Fruit fly (Drosophila melanogaster) whole organism, wandering third instar larva: ENCODE data around the gene CG33966.

Source experiments
- Abd-B ChIP-seq: fragments of >200 bp; optimal IDR thresholded peaks from 2 replicates; lab custom pipeline; 2017; ENCODE audit warnings: missing biosample characterization, missing genetic modification characterization
- CG32264 ChIP-seq: fragments of 200-800 bp; sonication (Bioruptor generic); optimal IDR thresholded peaks from 2 replicates; lab custom pipeline; 2016; ENCODE audit warnings: missing biosample characterization, missing genetic modification characterization
- CG9705 ChIP-seq: fragments of 200-800 bp; sonication (Bioruptor generic); optimal IDR thresholded peaks from 2 replicates; lab custom pipeline; 2018; ENCODE audit warnings: missing biosample characterization, mild to moderate bottlenecking, missing genetic modification characterization
- CrebA ChIP-seq: fragments of 200-800 bp; sonication (Bioruptor generic); optimal IDR thresholded peaks from 2 replicates; lab custom pipeline; 2016; ENCODE audit warnings: missing biosample characterization, mild to moderate bottlenecking, missing genetic modification characterization, borderline replicate concordance
- Dfd ChIP-seq: fragments of >200 bp; optimal IDR thresholded peaks from 2 replicates; lab custom pipeline; 2017; ENCODE audit warnings: missing biosample characterization, missing genetic modification characterization
- Dif ChIP-seq: fragments of 200-275, 200-300 bp; sonication (Bioruptor generic); optimal IDR thresholded peaks from 2 replicates; lab custom pipeline; 2018; ENCODE audit warnings: missing biosample characterization, missing genetic modification characterization; ENCODE audit not compliant: partially characterized antibody
- GATAd ChIP-seq: sonication (Bioruptor generic); optimal IDR thresholded peaks from 2 replicates; lab custom pipeline; 2016; ENCODE audit warnings: missing biosample characterization, missing genetic modification characterization
- HLH106 ChIP-seq: fragments of 200-800 bp; optimal IDR thresholded peaks from 3 replicates; lab custom pipeline; 2019; ENCODE audit warnings: missing biosample characterization, mild to moderate bottlenecking, missing genetic modification characterization, moderate library complexity
- Hnf4 ChIP-seq: fragments of 200-800 bp; sonication (Bioruptor generic); optimal IDR thresholded peaks from 2 replicates; lab custom pipeline; 2016; ENCODE audit warnings: missing biosample characterization, mild to moderate bottlenecking, missing genetic modification characterization
- Hr78 ChIP-seq: fragments of >200 bp; optimal IDR thresholded peaks from 2 replicates; lab custom pipeline; 2017; ENCODE audit warnings: missing biosample characterization, missing genetic modification characterization
- Hr83 ChIP-seq: fragments of 200-300 bp; sonication (Bioruptor generic); optimal IDR thresholded peaks from 2 replicates; lab custom pipeline; 2016; ENCODE audit warnings: missing biosample characterization, mild to moderate bottlenecking, missing genetic modification characterization, moderate library complexity; ENCODE audit not compliant: poor library complexity, severe bottlenecking
- Jra ChIP-seq: sonication (Bioruptor generic); optimal IDR thresholded peaks from 2 replicates; lab custom pipeline; 2016; ENCODE audit warnings: missing biosample characterization, missing genetic modification characterization
- Mio ChIP-seq: sonication (Bioruptor generic); optimal IDR thresholded peaks from 2 replicates; lab custom pipeline; 2016; ENCODE audit warnings: missing biosample characterization, missing genetic modification characterization
- Myc ChIP-seq: fragments of >200 bp; optimal IDR thresholded peaks from 2 replicates; lab custom pipeline; 2017
- N ChIP-seq: fragments of >200 bp; optimal IDR thresholded peaks from 2 replicates; lab custom pipeline; 2018; ENCODE audit warnings: missing biosample characterization, missing external identifiers, missing genetic modification characterization
- OdsH ChIP-seq: fragments of 200-800 bp; sonication (Bioruptor generic); optimal IDR thresholded peaks from 2 replicates; lab custom pipeline; 2016; ENCODE audit warnings: missing biosample characterization, mild to moderate bottlenecking, missing genetic modification characterization
- Rel ChIP-seq, 2 experiments: fragments of 200-800 bp; sonication (Bioruptor generic) in 1 of 2; optimal IDR thresholded peaks; 2 replicates in 1 of 2; 3 replicates in 1 of 2; lab custom pipeline; 2016 to 2019; ENCODE audit warnings: mild to moderate bottlenecking in 2 of 2, missing biosample characterization in 2 of 2, missing genetic modification characterization in 2 of 2, moderate library complexity in 1 of 2
- Sp1 ChIP-seq: fragments of 200-800 bp; sonication (Bioruptor generic); optimal IDR thresholded peaks from 3 replicates; lab custom pipeline; 2019; ENCODE audit warnings: missing biosample characterization, mild to moderate bottlenecking, missing genetic modification characterization, moderate library complexity
- Vsx2 ChIP-seq: fragments of 200-300, 225-300 bp; sonication (Bioruptor generic); optimal IDR thresholded peaks from 2 replicates; lab custom pipeline; 2018; ENCODE audit warnings: missing biosample characterization, missing genetic modification characterization; ENCODE audit not compliant: partially characterized antibody
- br ChIP-seq: fragments of 200-800 bp; sonication (Bioruptor generic); optimal IDR thresholded peaks from 2 replicates; lab custom pipeline; 2016; ENCODE audit warnings: missing biosample characterization, missing genetic modification characterization
- brk ChIP-seq: fragments of 200-800 bp; sonication (Bioruptor generic); optimal IDR thresholded peaks from 2 replicates; lab custom pipeline; 2016; ENCODE audit warnings: missing biosample characterization, mild to moderate bottlenecking, missing genetic modification characterization
- dl ChIP-seq, 2 experiments: fragments of 175-275, 200-275 bp in 1 of 2; fragments of 200-275 bp in 1 of 2; sonication (Bioruptor generic); optimal IDR thresholded peaks; lab custom pipeline; 2018; ENCODE audit warnings: mild to moderate bottlenecking in 2 of 2, missing biosample characterization in 2 of 2, missing genetic modification characterization in 2 of 2, moderate library complexity in 2 of 2; ENCODE audit not compliant: partially characterized antibody in 2 of 2, insufficient read depth in 1 of 2
- dmrt93B ChIP-seq: fragments of 200-800 bp; sonication (Bioruptor generic); optimal IDR thresholded peaks from 2 replicates; lab custom pipeline; 2018; ENCODE audit warnings: missing biosample characterization, mild to moderate bottlenecking, missing genetic modification characterization
- dsf ChIP-seq: sonication (Bioruptor generic); optimal IDR thresholded peaks from 2 replicates; lab custom pipeline; 2016; ENCODE audit warnings: missing biosample characterization, missing genetic modification characterization, borderline replicate concordance
- ey ChIP-seq: fragments of 200-800 bp; sonication (Bioruptor generic); optimal IDR thresholded peaks from 2 replicates; lab custom pipeline; 2016; ENCODE audit warnings: missing biosample characterization, missing genetic modification characterization
- foxo ChIP-seq, 2 experiments: fragments of 200-800 bp; sonication (Bioruptor generic); optimal IDR thresholded peaks; 2 replicates in 1 of 2; 3 replicates in 1 of 2; lab custom pipeline; 2016 to 2017; ENCODE audit warnings: missing biosample characterization in 2 of 2, missing genetic modification characterization in 2 of 2
- fru ChIP-seq: fragments of 200-800 bp; sonication (Bioruptor generic); optimal IDR thresholded peaks from 3 replicates; lab custom pipeline; 2016; ENCODE audit warnings: missing biosample characterization, mild to moderate bottlenecking, missing genetic modification characterization
- h ChIP-seq: fragments of 200-800 bp; sonication (Bioruptor generic); optimal IDR thresholded peaks from 3 replicates; lab custom pipeline; 2016; ENCODE audit warnings: missing biosample characterization, mild to moderate bottlenecking, missing genetic modification characterization
- jim ChIP-seq: fragments of 175-275, 200-325 bp; sonication (Bioruptor generic); optimal IDR thresholded peaks from 2 replicates; lab custom pipeline; 2016; ENCODE audit warnings: missing biosample characterization, mild to moderate bottlenecking, missing genetic modification characterization
- lola ChIP-seq: fragments of >200 bp; optimal IDR thresholded peaks from 2 replicates; lab custom pipeline; 2017; ENCODE audit warnings: missing biosample characterization, missing genetic modification characterization
- pan ChIP-seq: fragments of >200 bp; optimal IDR thresholded peaks from 2 replicates; lab custom pipeline; 2017
- psq ChIP-seq: fragments of 200-800 bp; sonication (Bioruptor generic); optimal IDR thresholded peaks from 3 replicates; lab custom pipeline; 2017; ENCODE audit warnings: missing biosample characterization, mild to moderate bottlenecking, missing genetic modification characterization, moderate library complexity
- rgr ChIP-seq: fragments of 200-800 bp; sonication (Bioruptor generic); optimal IDR thresholded peaks from 3 replicates; lab custom pipeline; 2016; ENCODE audit warnings: missing biosample characterization, mild to moderate bottlenecking, missing genetic modification characterization
- sage ChIP-seq: fragments of 200-800 bp; sonication (Bioruptor generic); optimal IDR thresholded peaks from 2 replicates; lab custom pipeline; 2016; ENCODE audit warnings: missing biosample characterization, mild to moderate bottlenecking, missing genetic modification characterization
- sv ChIP-seq: fragments of 200-800 bp; sonication (Bioruptor generic); optimal IDR thresholded peaks from 3 replicates; lab custom pipeline; 2016; ENCODE audit warnings: missing biosample characterization, missing genetic modification characterization
- tai ChIP-seq: sonication (Bioruptor generic); optimal IDR thresholded peaks from 2 replicates; lab custom pipeline; 2016; ENCODE audit warnings: missing biosample characterization, missing genetic modification characterization
- usp ChIP-seq: fragments of >200 bp; optimal IDR thresholded peaks from 2 replicates; lab custom pipeline; 2017; ENCODE audit warnings: missing biosample characterization, missing genetic modification characterization
- woc ChIP-seq: sonication (Bioruptor generic); optimal IDR thresholded peaks from 2 replicates; lab custom pipeline; 2016; ENCODE audit warnings: missing biosample characterization, mild to moderate bottlenecking, missing genetic modification characterization

CG33966 gene

dm6 chr3L:1258547-1258946 lies 24.6 kb downstream of the CG33966 start:
- no peak for TF ChIP-seq dl (GFP tag; optimal IDR thresholded peaks at IDR 0.05; lab: Kevin White, UChicago; ENCODE audit: insufficient read depth in 1 of 2, partially characterized antibody in 2 of 2)
- TF ChIP-seq Jra (GFP tag; lab: Kevin White, UChicago): no peak
- TF ChIP-seq OdsH: no peak

dm6 chr3L:1264998-1265397 lies 31.1 kb downstream of the CG33966 start:
- no peak for TF ChIP-seq CG9705
- TF ChIP-seq Hnf4 (GFP tag; lab: Kevin White, UChicago): peak; percentile 2
- no peak for TF ChIP-seq Dif
- no peak for TF ChIP-seq CrebA
- TF ChIP-seq Hr83 (GFP tag; lab: Kevin White, UChicago): no peak
- peak; percentile 12 for TF ChIP-seq dmrt93B (GFP tag; lab: Kevin White, UChicago)
- TF ChIP-seq N (GFP tag; lab: Kevin White, UChicago): no peak
- no peak for TF ChIP-seq brk
- peak in 1 of 2 experiments; percentile 43 for TF ChIP-seq foxo (GFP tag; optimal IDR thresholded peaks at IDR 0.05; lab: Kevin White, UChicago)
- no peak for TF ChIP-seq lola (GFP tag; lab: Kevin White, UChicago)
- no peak for TF ChIP-seq Jra (GFP tag; lab: Kevin White, UChicago)
- no peak for TF ChIP-seq sage (GFP tag; lab: Kevin White, UChicago)
- TF ChIP-seq h (GFP tag; lab: Kevin White, UChicago): peak; percentile 71
- peak; percentile 23 for TF ChIP-seq rgr (GFP tag; lab: Kevin White, UChicago)
- no peak for TF ChIP-seq Myc
- TF ChIP-seq Mio (GFP tag; lab: Kevin White, UChicago): no peak
- TF ChIP-seq Vsx2: no peak
- no peak for TF ChIP-seq Sp1 (GFP tag; lab: Kevin White, UChicago)
- TF ChIP-seq ey (GFP tag; lab: Kevin White, UChicago): peak; percentile 34
- no peak for TF ChIP-seq dl (GFP tag; optimal IDR thresholded peaks at IDR 0.05; lab: Kevin White, UChicago; ENCODE audit: insufficient read depth in 1 of 2, partially characterized antibody in 2 of 2)
- no peak for TF ChIP-seq psq (GFP tag; lab: Kevin White, UChicago)
- peak; percentile 42 for TF ChIP-seq br (GFP tag; lab: Kevin White, UChicago)
- no peak for TF ChIP-seq sv (GFP tag; lab: Kevin White, UChicago)
- TF ChIP-seq tai (GFP tag; lab: Kevin White, UChicago): no peak
- no peak for TF ChIP-seq CG32264
- no peak for TF ChIP-seq usp
- TF ChIP-seq Hr78 (GFP tag; lab: Kevin White, UChicago): no peak
- TF ChIP-seq GATAd (GFP tag; lab: Kevin White, UChicago): no peak
- TF ChIP-seq HLH106 (tag; lab: Kevin White, UChicago): no peak
- TF ChIP-seq dsf (GFP tag; lab: Kevin White, UChicago): no peak
- TF ChIP-seq pan (lab: Kevin White, UChicago): peak; percentile 25
- no peak for TF ChIP-seq jim
- TF ChIP-seq Abd-B (GFP tag; lab: Kevin White, UChicago): no peak
- peak; percentile 38 for TF ChIP-seq OdsH
- TF ChIP-seq woc (GFP tag; lab: Kevin White, UChicago): peak; percentile 71
- no peak for TF ChIP-seq Rel (GFP tag; optimal IDR thresholded peaks at IDR 0.05; lab: Kevin White, UChicago)
- no peak for TF ChIP-seq Rel (tag; optimal IDR thresholded peaks at IDR 0.05; lab: Kevin White, UChicago)
- TF ChIP-seq fru (GFP tag; lab: Kevin White, UChicago): peak; percentile 34
- no peak for TF ChIP-seq Dfd
- TF ChIP-seq, all 38 proteins: peak for 11

DNA sequence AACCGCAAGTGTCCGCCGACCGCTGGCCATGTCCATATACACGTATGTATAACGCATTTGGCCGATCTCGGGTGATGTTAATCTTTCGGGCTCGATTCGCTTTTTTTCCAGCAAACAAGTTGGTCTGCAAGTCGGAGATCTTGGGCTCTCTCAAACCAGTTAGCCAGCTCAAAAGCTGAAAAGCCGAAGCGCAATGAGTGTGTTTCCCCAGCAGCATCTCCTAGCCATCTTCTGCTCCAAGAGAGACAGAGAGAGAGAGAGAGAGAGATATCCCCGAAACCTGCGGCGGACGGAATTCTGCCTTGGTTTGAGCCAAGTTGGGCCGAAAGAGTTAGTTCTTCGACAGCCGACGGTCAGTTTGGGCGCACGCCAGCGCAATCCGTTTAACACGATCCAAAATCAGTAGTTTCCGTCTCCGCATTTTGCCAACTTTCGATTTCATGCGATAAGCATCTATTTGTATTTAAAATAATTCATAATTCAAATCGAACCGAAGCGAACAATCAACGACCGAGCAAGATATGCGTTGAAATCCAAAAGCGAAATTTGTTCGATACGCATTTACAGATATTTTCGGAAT lies 31.6 kb downstream of the CG33966 start:
- TF ChIP-seq CG32264 (no peak), Mio (GFP tag; lab: Kevin White, UChicago) (no peak), Vsx2 (peak; percentile 34), Rel (GFP tag; optimal IDR thresholded peaks at IDR 0.05; lab: Kevin White, UChicago) (no peak), Rel (tag; optimal IDR thresholded peaks at IDR 0.05; lab: Kevin White, UChicago) (peak; percentile 52), sv (GFP tag; lab: Kevin White, UChicago) (no peak), woc (GFP tag; lab: Kevin White, UChicago) (no peak), Dif (peak; percentile 68), dl (GFP tag; optimal IDR thresholded peaks at IDR 0.05; lab: Kevin White, UChicago; ENCODE audit: insufficient read depth in 1 of 2, partially characterized antibody in 2 of 2) (peak in 1 of 2 experiments; percentile 45), psq (GFP tag; lab: Kevin White, UChicago) (no peak)
